Worm (Caenorhabditis elegans) whole organism, L4 larva: ENCODE measurements around the gene fkh-8.

Experiments used
- T26A8.4 ChIP-seq: fragments of 200-800 bp; sonication (Bioruptor generic); IDR thresholded peaks from 2 replicates; pipeline ENCODE4 v1.3.6; 2022; ENCODE audit warnings: missing genetic modification characterization, missing compliant biosample characterization
- aly-2 ChIP-seq: sonication (generic microtip); optimal IDR thresholded peaks from 2 replicates; lab custom pipeline; 2018; ENCODE audit warnings: missing biosample characterization, missing genetic modification characterization
- ama-1 ChIP-seq: fragments of 150-350 bp; optimal IDR thresholded peaks from 2 replicates; lab custom pipeline; 2014; ENCODE audit warnings: inconsistent platforms, mixed read lengths
- lsy-2 ChIP-seq, 2 experiments: fragments of 150-350 bp in 1 of 2; sonication (generic microtip) in 1 of 2; optimal IDR thresholded peaks; 2 replicates each; lab custom pipeline; 2014 to 2017; ENCODE audit warnings: missing biosample characterization in 2 of 2, missing genetic modification characterization in 2 of 2
- pqm-1 ChIP-seq: sonication (generic microtip); optimal IDR thresholded peaks from 2 replicates; lab custom pipeline; 2017; ENCODE audit warnings: missing biosample characterization, missing genetic modification characterization
- saeg-2 ChIP-seq: fragments of 200-800 bp; sonication (Bioruptor generic); IDR thresholded peaks from 2 replicates; pipeline ENCODE4 v1.3.6; 2022; ENCODE audit warnings: missing genetic modification reagents, missing genetic modification characterization, missing compliant biosample characterization
- sdz-12 ChIP-seq: fragments of 200-800 bp; sonication (Bioruptor generic); optimal IDR thresholded peaks from 2 replicates; lab custom pipeline; 2018; ENCODE audit warnings: mild to moderate bottlenecking, missing genetic modification characterization, missing compliant biosample characterization
- zag-1 ChIP-seq: fragments of 150-350 bp; optimal IDR thresholded peaks from 2 replicates; lab custom pipeline; 2014; ENCODE audit warnings: missing biosample characterization, missing genetic modification characterization
- zip-2 ChIP-seq: fragments of 150-350 bp; optimal IDR thresholded peaks from 2 replicates; lab custom pipeline; 2014; ENCODE audit warnings: missing biosample characterization, missing genetic modification characterization

DNA sequence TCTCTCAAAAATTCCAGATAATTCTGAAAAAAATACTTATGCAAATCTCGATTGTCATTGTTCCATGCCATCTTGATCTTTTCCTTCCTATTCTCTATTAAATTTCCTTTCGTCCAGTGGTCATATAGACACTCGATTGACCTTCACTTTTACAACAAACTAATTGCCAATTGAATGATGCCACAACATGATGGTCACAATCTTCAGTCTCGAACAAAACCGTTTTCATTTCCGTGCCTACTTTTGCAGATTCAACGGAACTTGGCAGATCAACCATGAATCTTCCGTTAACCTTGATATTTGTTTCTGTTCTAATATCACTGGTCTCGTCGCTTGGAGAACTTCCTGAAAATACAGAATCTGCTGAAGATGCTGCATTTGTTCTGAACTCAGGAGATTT, 17.8 kb downstream of the fkh-8 start, which contains the start of gene F40H3.2:
- TF ChIP-seq aly-2 (tag; lab: Kevin White, UChicago) (no peak), zag-1 (tag; lab: Kevin White, UChicago) (no peak), zip-2 (tag; lab: Kevin White, UChicago) (no peak), ama-1 (lab: Kevin White, UChicago) (no peak), T26A8.4 (no peak), saeg-2 (GFP tag; lab: Robert Waterston, UW) (no peak), lsy-2 (tag; optimal IDR thresholded peaks at IDR 0.05; lab: Kevin White, UChicago) (no peak), sdz-12 (no peak), pqm-1 (tag; lab: Kevin White, UChicago) (no peak)
